Worm (Caenorhabditis elegans) whole organism, early embryonic: ENCODE results near the gene C16C8.20.

Experiments used
- ama-1 ChIP-seq: fragments of 150-350 bp; optimal IDR thresholded peaks from 2 replicates; lab custom pipeline; 2014
- flt-1 ChIP-seq: fragments of 200-800 bp; sonication (Bioruptor generic); IDR thresholded peaks from 2 replicates; pipeline ENCODE4 v1.3.6; 2022; ENCODE audit warnings: missing genetic modification characterization, missing compliant biosample characterization
- hmg-4 ChIP-seq: fragments of 200-800 bp; sonication (Bioruptor generic); optimal IDR thresholded peaks from 2 replicates; lab custom pipeline; 2018; ENCODE audit warnings: mild to moderate bottlenecking, missing genetic modification characterization, missing compliant biosample characterization
- sea-1 ChIP-seq: fragments of 200-800 bp; sonication (Bioruptor generic); conservative IDR thresholded peaks from 2 replicates; pipeline ENCODE4 v1.3.6; 2022; ENCODE audit warnings: missing genetic modification characterization, missing compliant biosample characterization
- tbx-37 ChIP-seq: fragments of 200-800 bp; sonication (Bioruptor generic); conservative IDR thresholded peaks from 2 replicates; pipeline ENCODE4 v1.3.6; 2022; ENCODE audit warnings: missing genetic modification reagents, missing genetic modification characterization, missing compliant biosample characterization

DNA sequence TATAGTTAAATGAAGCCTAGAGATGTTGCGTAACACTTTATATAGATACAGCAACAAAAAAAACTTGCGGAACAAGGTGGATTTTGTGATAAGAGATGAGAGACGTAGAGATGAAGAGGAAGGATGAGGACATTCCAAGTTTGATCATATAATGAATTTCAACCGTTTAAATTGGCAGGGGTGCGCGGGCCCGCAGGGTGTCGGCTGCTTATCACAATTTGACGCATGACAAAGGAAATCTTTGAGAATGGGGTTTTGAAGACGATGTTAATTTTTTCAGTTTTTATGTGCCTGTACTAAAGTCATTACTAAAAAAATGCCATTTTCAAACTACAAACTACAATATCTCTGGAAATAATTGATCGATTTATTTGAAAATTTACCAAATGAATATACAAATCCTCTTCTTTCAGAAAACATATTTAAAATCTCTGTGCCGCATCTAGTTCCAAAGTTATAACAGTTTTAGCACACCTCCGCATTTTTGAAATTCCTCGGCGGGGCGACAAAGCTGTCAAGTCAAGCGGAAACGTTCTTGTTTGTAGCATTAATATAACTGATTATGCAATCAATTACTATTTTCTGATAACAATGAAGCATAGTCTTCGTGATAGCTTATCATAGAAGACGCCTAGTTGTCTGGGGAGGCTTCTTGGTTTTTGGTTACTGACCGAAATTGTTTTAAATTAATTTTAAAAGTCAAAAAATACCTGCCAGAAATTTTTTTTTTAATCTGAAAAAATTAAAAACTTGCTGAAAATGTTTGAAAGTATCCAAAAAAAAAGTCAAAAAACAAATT is 6.7 kb upstream of the C16C8.20 start:
- TF ChIP-seq tbx-37 (no peak), flt-1 (GFP tag; lab: Robert Waterston, UW) (no peak), sea-1 (no peak), ama-1 (lab: Kevin White, UChicago) (no peak), hmg-4 (GFP tag; lab: Kevin White, UChicago) (no peak)
